Fruit fly (Drosophila melanogaster) whole organism, adult: ENCODE data around the gene Dyro.
A peak's percentile ranks its signal among the peaks of the same experiment; 100 is the strongest.

ENCODE experiments used
- CG11617 ChIP-seq: fragments of 200-800 bp; sonication (Bioruptor generic); optimal IDR thresholded peaks from 2 replicates; lab custom pipeline; 2017; ENCODE audit warnings: mild to moderate bottlenecking, missing biosample characterization, missing genetic modification reagents, missing genetic modification characterization
- CG12768 ChIP-seq: fragments of 200-800 bp; sonication (Bioruptor generic); optimal IDR thresholded peaks from 2 replicates; lab custom pipeline; 2017; ENCODE audit warnings: missing biosample characterization, missing genetic modification characterization, mild to moderate bottlenecking, moderate library complexity, missing genetic modification reagents
- CG14711 ChIP-seq: fragments of 200-800 bp; sonication (Bioruptor generic); optimal IDR thresholded peaks from 2 replicates; lab custom pipeline; 2018; ENCODE audit warnings: missing biosample characterization, mild to moderate bottlenecking, missing genetic modification characterization, moderate library complexity
- CG1620 ChIP-seq: fragments of 200-800 bp; sonication (Bioruptor generic); optimal IDR thresholded peaks from 2 replicates; lab custom pipeline; 2016; ENCODE audit warnings: missing biosample characterization, missing genetic modification characterization
- CG5204 ChIP-seq: fragments of 200-800 bp; sonication (Bioruptor generic); optimal IDR thresholded peaks from 2 replicates; lab custom pipeline; 2016; ENCODE audit warnings: missing biosample characterization, missing genetic modification characterization
- CG7045 ChIP-seq: fragments of 200-800 bp; sonication (Bioruptor generic); optimal IDR thresholded peaks from 2 replicates; lab custom pipeline; 2017; ENCODE audit warnings: missing biosample characterization, mild to moderate bottlenecking, missing genetic modification characterization
- Clk ChIP-seq: fragments of 200-800 bp; sonication (Bioruptor generic); optimal IDR thresholded peaks from 2 replicates; lab custom pipeline; 2017; ENCODE audit warnings: missing biosample characterization, missing genetic modification characterization
- Mnt ChIP-seq: fragments of 200-800 bp; sonication (Bioruptor generic); optimal IDR thresholded peaks from 2 replicates; lab custom pipeline; 2016; ENCODE audit warnings: missing biosample characterization, mild to moderate bottlenecking, missing genetic modification characterization
- cic ChIP-seq: fragments of 200-800 bp; sonication (Bioruptor generic); optimal IDR thresholded peaks from 2 replicates; lab custom pipeline; 2017; ENCODE audit warnings: missing biosample characterization, mild to moderate bottlenecking, missing genetic modification characterization, moderate library complexity
- kay ChIP-seq: fragments of 200-800 bp; sonication (Bioruptor generic); peaks from one replicate; lab custom pipeline; 2016; ENCODE audit warnings: missing biosample characterization, missing genetic modification characterization, borderline replicate concordance
- ovo ChIP-seq: fragments of 200-800 bp; sonication (Bioruptor generic); optimal IDR thresholded peaks from 2 replicates; lab custom pipeline; 2016; ENCODE audit warnings: missing biosample characterization, missing genetic modification characterization
- pad ChIP-seq: fragments of 200-800 bp; sonication (Bioruptor generic); optimal IDR thresholded peaks from 3 replicates; lab custom pipeline; 2017; ENCODE audit warnings: missing biosample characterization, missing genetic modification characterization, mild to moderate bottlenecking, moderate library complexity, missing genetic modification reagents
- tj ChIP-seq: fragments of 200-800 bp; sonication (Bioruptor generic); optimal IDR thresholded peaks from 3 replicates; lab custom pipeline; 2017; ENCODE audit warnings: missing biosample characterization, mild to moderate bottlenecking, missing genetic modification characterization, moderate library complexity
- toe ChIP-seq: fragments of 200-800 bp; sonication (Bioruptor generic); optimal IDR thresholded peaks from 2 replicates; lab custom pipeline; 2016; ENCODE audit warnings: missing biosample characterization, missing genetic modification characterization

DNA sequence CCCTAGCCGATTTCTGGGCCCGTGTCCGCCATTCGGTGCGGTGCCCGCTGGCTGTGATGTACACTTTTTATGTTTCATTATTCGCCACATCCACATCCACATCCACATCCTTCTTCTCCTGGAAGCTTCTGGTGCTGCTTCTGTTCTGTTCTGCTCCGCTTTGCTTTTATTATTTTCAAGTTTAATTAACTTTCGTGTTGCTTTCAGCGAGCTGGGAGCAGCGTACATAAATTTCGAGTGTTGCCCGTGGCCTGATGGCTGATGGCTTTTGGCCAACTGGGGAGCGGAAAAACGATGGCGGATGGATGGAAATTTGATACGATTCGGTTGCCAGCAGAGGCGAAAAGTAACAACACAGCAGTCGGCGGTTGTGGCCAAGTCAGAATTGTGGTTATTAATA lies 24.4 kb upstream of the Dyro start:
- TF ChIP-seq ovo (GFP tag; lab: Kevin White, UChicago) (no peak), CG14711 (tag; lab: Kevin White, UChicago) (no peak), CG12768 (GFP tag; lab: Kevin White, UChicago) (no peak), CG11617 (GFP tag; lab: Kevin White, UChicago) (no peak), CG7045 (GFP tag; lab: Kevin White, UChicago) (no peak), cic (GFP tag; lab: Kevin White, UChicago) (no peak), tj (GFP tag; lab: Kevin White, UChicago) (peak; percentile 8), Clk (GFP tag; lab: Kevin White, UChicago) (no peak), kay (GFP tag; lab: Kevin White, UChicago) (no peak), toe (GFP tag; lab: Kevin White, UChicago) (no peak), pad (GFP tag; lab: Kevin White, UChicago) (no peak), CG1620 (no peak), CG5204 (GFP tag; lab: Kevin White, UChicago) (no peak), Mnt (GFP tag; lab: Kevin White, UChicago) (no peak)
